Fruit fly (Drosophila melanogaster) whole organism, larva: Measurements from ENCODE around the gene nebu.

Experiments used
- noc ChIP-seq: fragments of 200-800 bp; sonication (Bioruptor generic); optimal IDR thresholded peaks from 3 replicates; lab custom pipeline; 2019; ENCODE audit warnings: missing biosample characterization, mild to moderate bottlenecking, missing genetic modification characterization, moderate library complexity

The nebu gene

DNA sequence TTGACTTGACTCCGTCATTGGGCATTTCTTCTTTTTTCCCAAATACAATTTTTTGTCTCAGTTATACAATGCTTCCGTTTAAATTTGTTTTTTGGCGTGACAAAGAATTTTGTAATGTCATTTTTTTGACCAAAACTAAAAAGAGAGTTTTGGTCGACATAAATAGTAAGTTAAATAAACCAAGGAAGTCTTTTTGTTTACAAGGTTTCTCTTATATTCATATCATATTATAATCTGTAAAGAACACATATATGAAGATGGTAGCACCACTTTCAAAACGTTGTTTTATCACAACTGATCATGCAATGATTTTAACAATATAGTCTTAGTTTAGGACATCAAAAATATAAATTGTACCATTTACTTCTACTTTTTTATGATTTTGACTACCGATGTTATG is 61.9 kb downstream of the nebu start, which contains the start of the genes CG10969 and CG17666:
Gene CG10969 (minus strand): TSS at position 101 of the 400 bp plus-strand sequence.
Gene CG17666 (plus strand): TSS at position 329 of the 400 bp plus-strand sequence.
- TF ChIP-seq noc (tag; lab: Kevin White, UChicago) = no peak

DNA sequence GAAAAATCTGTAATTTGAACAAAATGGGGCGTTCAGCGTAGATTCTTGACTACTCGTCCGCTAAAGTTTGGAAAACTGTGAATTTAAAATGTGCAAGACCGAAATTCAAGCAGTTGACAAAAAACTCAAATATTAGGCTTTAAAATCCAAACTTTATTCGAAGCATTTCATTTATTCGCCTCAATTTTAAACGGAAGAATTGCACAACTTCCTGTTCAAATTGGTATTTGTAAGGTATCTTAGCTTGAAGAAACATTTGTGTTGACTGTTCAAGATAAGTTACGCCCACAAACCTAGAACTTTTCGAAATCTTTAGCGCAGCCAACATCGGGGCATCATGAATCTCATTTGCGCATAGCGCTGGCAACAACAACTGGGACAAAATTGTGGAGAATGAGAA is 64.3 kb downstream of the nebu start, which contains the start of gene CG32106:
Gene CG32106 (minus strand): TSS at position 101 of the 400 bp plus-strand sequence.
- TF ChIP-seq noc (tag; lab: Kevin White, UChicago) = no peak
